Worm (Caenorhabditis elegans) whole organism, L1 larva: ENCODE results near the gene W04E12.2.

ENCODE experiments used
- F16B12.6 ChIP-seq: fragments of 150-350 bp; optimal IDR thresholded peaks from 2 replicates; lab custom pipeline; 2014; ENCODE audit warnings: missing biosample characterization, missing genetic modification characterization
- alr-1 ChIP-seq: fragments of 200-800 bp; sonication (Bioruptor generic); optimal IDR thresholded peaks from 2 replicates; lab custom pipeline; 2018; ENCODE audit warnings: borderline replicate concordance, mild to moderate bottlenecking, missing genetic modification characterization, missing compliant biosample characterization
- efl-1 ChIP-seq, 4 experiments: fragments of 150-350 bp; optimal IDR thresholded peaks in 3 of 4; peaks in 1 of 4; 1 replicate in 1 of 4; 2 replicates in 3 of 4; lab custom pipeline; 2014; ENCODE audit warnings: missing biosample characterization in 2 of 4, missing genetic modification characterization in 2 of 4, missing genetic modification reagents in 2 of 4
- egl-13 ChIP-seq: sonication (generic microtip); optimal IDR thresholded peaks from 2 replicates; lab custom pipeline; 2016; ENCODE audit warnings: missing genotype, missing genetic modification reagents, missing genetic modification characterization, missing compliant biosample characterization
- elt-2 ChIP-seq: sonication (generic microtip); optimal IDR thresholded peaks from 2 replicates; lab custom pipeline; 2016; ENCODE audit warnings: missing genetic modification characterization, mild to moderate bottlenecking, inconsistent platforms, missing compliant biosample characterization, missing genetic modification reagents
- ets-5 ChIP-seq: fragments of 200-800 bp; sonication (Bioruptor generic); IDR thresholded peaks from 2 replicates; pipeline ENCODE4 v1.3.6; 2022; ENCODE audit warnings: missing genetic modification characterization, missing compliant biosample characterization
- hlh-4 ChIP-seq: sonication (generic microtip); optimal IDR thresholded peaks from 2 replicates; lab custom pipeline; 2016; ENCODE audit warnings: mild to moderate bottlenecking, missing genetic modification characterization, missing compliant biosample characterization
- hpl-2 ChIP-seq: fragments of 150-350 bp; optimal IDR thresholded peaks from 2 replicates; lab custom pipeline; 2014; ENCODE audit warnings: missing biosample characterization, missing genetic modification reagents, missing genetic modification characterization
- irx-1 ChIP-seq: sonication (generic microtip); optimal IDR thresholded peaks from 2 replicates; lab custom pipeline; 2016; ENCODE audit warnings: missing genetic modification characterization, missing compliant biosample characterization
- lin-14 ChIP-seq: fragments of 200-800 bp; sonication (Bioruptor generic); optimal IDR thresholded peaks from 2 replicates; lab custom pipeline; 2018; ENCODE audit warnings: mild to moderate bottlenecking, missing genetic modification characterization, moderate library complexity, missing compliant biosample characterization
- lin-35 ChIP-seq, 2 experiments: fragments of 150-350 bp; optimal IDR thresholded peaks; 2 replicates each; lab custom pipeline; 2014; ENCODE audit warnings: missing biosample characterization in 2 of 2, missing genetic modification characterization in 2 of 2, missing genetic modification reagents in 2 of 2
- lin-39 ChIP-seq: fragments of 150-350 bp; optimal IDR thresholded peaks from 2 replicates; lab custom pipeline; 2014; ENCODE audit warnings: missing biosample characterization, missing genetic modification reagents, missing genetic modification characterization
- mab-9 ChIP-seq: fragments of 200-800 bp; sonication (Bioruptor generic); IDR thresholded peaks from 2 replicates; pipeline ENCODE4 v1.3.6; 2022; ENCODE audit warnings: missing genetic modification reagents, missing genetic modification characterization, missing compliant biosample characterization
- nhr-20 ChIP-seq: sonication (generic microtip); optimal IDR thresholded peaks from 2 replicates; lab custom pipeline; 2016; ENCODE audit warnings: mild to moderate bottlenecking, missing genetic modification characterization, missing compliant biosample characterization
- nhr-77 ChIP-seq: fragments of 150-350 bp; optimal IDR thresholded peaks from 2 replicates; lab custom pipeline; 2014; ENCODE audit warnings: missing biosample characterization, missing genetic modification characterization
- nhr-85 ChIP-seq: sonication (generic microtip); peaks from one replicate; lab custom pipeline; 2016; ENCODE audit warnings: missing genetic modification characterization, inconsistent platforms, missing compliant biosample characterization
- nhr-90 ChIP-seq: sonication (generic microtip); optimal IDR thresholded peaks from 2 replicates; lab custom pipeline; 2016; ENCODE audit warnings: mild to moderate bottlenecking, missing genetic modification characterization, missing compliant biosample characterization; ENCODE audit not compliant: poor library complexity
- pag-3 ChIP-seq: sonication (generic microtip); optimal IDR thresholded peaks from 2 replicates; lab custom pipeline; 2017; ENCODE audit warnings: missing genetic modification characterization, mild to moderate bottlenecking, missing compliant biosample characterization, antibody characterized with exemption, borderline replicate concordance; ENCODE audit not compliant: insufficient read depth
- pax-3 ChIP-seq: fragments of 200-800 bp; sonication (Bioruptor generic); optimal IDR thresholded peaks from 2 replicates; lab custom pipeline; 2018; ENCODE audit warnings: mild to moderate bottlenecking, missing genetic modification characterization, moderate library complexity, missing compliant biosample characterization
- pqm-1 ChIP-seq: sonication (generic microtip); optimal IDR thresholded peaks from 3 replicates; lab custom pipeline; 2017; ENCODE audit warnings: missing biosample characterization, missing genetic modification characterization
- tlp-1 ChIP-seq: fragments of 150-350 bp; optimal IDR thresholded peaks from 2 replicates; lab custom pipeline; 2014; ENCODE audit warnings: missing biosample characterization, missing genetic modification characterization
- unc-130 ChIP-seq: fragments of 150-350 bp; optimal IDR thresholded peaks from 2 replicates; lab custom pipeline; 2017; ENCODE audit warnings: missing biosample characterization, missing genetic modification characterization, inconsistent platforms
- unc-86 ChIP-seq: sonication (generic microtip); optimal IDR thresholded peaks from 2 replicates; lab custom pipeline; 2016; ENCODE audit warnings: missing genetic modification characterization, missing compliant biosample characterization
- unc-98 ChIP-seq: fragments of 200-800 bp; sonication (Bioruptor generic); IDR thresholded peaks from 2 replicates; pipeline ENCODE4 v1.3.6; 2022; ENCODE audit warnings: missing genetic modification characterization, missing compliant biosample characterization
- vab-15 ChIP-seq: sonication (generic microtip); optimal IDR thresholded peaks from 2 replicates; lab custom pipeline; 2017; ENCODE audit warnings: missing genotype, mild to moderate bottlenecking, missing genetic modification characterization, missing compliant biosample characterization
- xbp-1 ChIP-seq: sonication (generic microtip); optimal IDR thresholded peaks from 2 replicates; lab custom pipeline; 2016; ENCODE audit warnings: missing genetic modification characterization, missing compliant biosample characterization
- zip-4 ChIP-seq: fragments of 200-800 bp; sonication (Bioruptor generic); optimal IDR thresholded peaks from 2 replicates; lab custom pipeline; 2018; ENCODE audit warnings: mild to moderate bottlenecking, missing genetic modification characterization, moderate library complexity, missing compliant biosample characterization
- ztf-11 ChIP-seq, 2 experiments: sonication (generic microtip); optimal IDR thresholded peaks; 2 replicates each; lab custom pipeline; 2016 to 2017; ENCODE audit warnings: missing genetic modification characterization in 2 of 2, missing biosample characterization in 1 of 2, missing compliant biosample characterization in 1 of 2
- ztf-4 ChIP-seq: fragments of 150-350 bp; optimal IDR thresholded peaks from 2 replicates; lab custom pipeline; 2014; ENCODE audit warnings: missing biosample characterization, missing genetic modification characterization

W04E12.2 gene

ce11 chrV:19759282-19759681 lies 18.3 kb upstream of the W04E12.2 start:
- TF ChIP-seq ztf-4 (tag; lab: Kevin White, UChicago) (no peak), lin-14 (GFP tag; lab: Kevin White, UChicago) (no peak), nhr-85 (peak; percentile 1)

- no peak for TF ChIP-seq zip-4 (GFP tag; lab: Kevin White, UChicago)
- TF ChIP-seq, all 84 proteins: peak for 0
Measured at ce11 chrV:19756253-19756652, 15.3 kb upstream of the W04E12.2 start, which contains the start of gene W04E12.9. W04E12.9 (plus strand) TSS chrV:19756553.

ce11 chrV:19755260-19755659 lies 14.3 kb upstream of the W04E12.2 start, which contains the start of gene clec-50:
clec-50 (minus strand) TSS chrV:19755368.
- TF ChIP-seq lin-39, result no peak
- TF ChIP-seq irx-1 (tag; lab: Kevin White, UChicago), result no peak
- peak in 1 of 2 experiments; percentile 28 for TF ChIP-seq lin-35 (GFP tag; optimal IDR thresholded peaks at IDR 0.05; lab: Kevin White, UChicago)
- peak; percentile 65 for TF ChIP-seq elt-2
- no peak for TF ChIP-seq unc-98 (GFP tag; lab: Robert Waterston, UW)
- TF ChIP-seq lin-14 (GFP tag; lab: Kevin White, UChicago), result no peak

ce11 chrV:19754331-19754730 lies 13.4 kb upstream of the W04E12.2 start:
- TF ChIP-seq ets-5 (GFP tag; lab: Robert Waterston, UW) (no peak), elt-2 (peak; percentile 37)

- TF ChIP-seq elt-2 (no peak), vab-15 (tag; lab: Kevin White, UChicago) (no peak), hpl-2 (GFP tag; lab: Kevin White, UChicago) (no peak), nhr-90 (tag; lab: Kevin White, UChicago) (no peak), nhr-85 (no peak), nhr-20 (tag; lab: Kevin White, UChicago) (no peak), hlh-4 (no peak)
Measured at ce11 chrV:19752879-19753278, 11.9 kb upstream of the W04E12.2 start.

- TF ChIP-seq ztf-11 (tag; optimal IDR thresholded peaks at IDR 0.05; lab: Kevin White, UChicago), result no peak
- TF ChIP-seq F16B12.6 (tag; lab: Kevin White, UChicago), result no peak
- peak; percentile 1 for TF ChIP-seq elt-2
- TF ChIP-seq, all 84 proteins: peak for 1
Measured at ce11 chrV:19751124-19751523, 10.2 kb upstream of the W04E12.2 start, which contains the start of gene clec-49. clec-49 (minus strand) TSS chrV:19751226.

ce11 chrV:19747144-19747543 lies 6.2 kb upstream of the W04E12.2 start:
- TF ChIP-seq unc-130 (tag; lab: Kevin White, UChicago) (no peak), nhr-77 (tag; lab: Kevin White, UChicago) (no peak), pag-3 (tag; lab: Kevin White, UChicago) (no peak), unc-86 (no peak), egl-13 (tag; lab: Kevin White, UChicago) (no peak)

ce11 chrV:19745852-19746251 lies 4.9 kb upstream of the W04E12.2 start, which contains the start of gene W04E12.5:
W04E12.5 (plus strand) TSS chrV:19746152.
- no peak for TF ChIP-seq pax-3 (tag; lab: Kevin White, UChicago)
- TF ChIP-seq mab-9 (GFP tag; lab: Robert Waterston, UW), result no peak
- no peak for TF ChIP-seq tlp-1 (tag; lab: Kevin White, UChicago)
- TF ChIP-seq unc-98 (GFP tag; lab: Robert Waterston, UW), result no peak
- no peak for TF ChIP-seq efl-1 (optimal IDR thresholded peaks at IDR 0.05; lab: Kevin White, UChicago)
- no peak for TF ChIP-seq efl-1 (GFP tag; optimal IDR thresholded peaks at IDR 0.05 in 1 of 2; lab: Kevin White, UChicago)
- TF ChIP-seq pqm-1, result no peak
- no peak for TF ChIP-seq nhr-85
- no peak for TF ChIP-seq nhr-90 (tag; lab: Kevin White, UChicago)
- no peak for TF ChIP-seq pag-3 (tag; lab: Kevin White, UChicago)
- TF ChIP-seq xbp-1 (tag; lab: Kevin White, UChicago), result no peak
- no peak for TF ChIP-seq unc-86
- no peak for TF ChIP-seq alr-1
- no peak for TF ChIP-seq ztf-4 (tag; lab: Kevin White, UChicago)
